Worm (Caenorhabditis elegans) whole organism, mixed stage, embryonic: ENCODE results near the gene C24D10.5.

Experiments used
- elt-1 ChIP-seq: sonication (generic microtip); optimal IDR thresholded peaks from 2 replicates; lab custom pipeline; 2017; ENCODE audit warnings: missing genetic modification characterization, mild to moderate bottlenecking, missing compliant biosample characterization, antibody characterized with exemption, moderate library complexity, borderline replicate concordance; ENCODE audit not compliant: insufficient read depth
- mep-1 ChIP-seq: fragments of 150-350 bp; optimal IDR thresholded peaks from 2 replicates; lab custom pipeline; 2017; ENCODE audit warnings: missing biosample characterization, missing genetic modification reagents, missing genetic modification characterization, inconsistent platforms
- nhr-76 ChIP-seq: sonication (generic microtip); optimal IDR thresholded peaks from 2 replicates; lab custom pipeline; 2017; ENCODE audit warnings: missing biosample characterization, missing genetic modification characterization
- unc-39 ChIP-seq: fragments of 150-350 bp; optimal IDR thresholded peaks from 2 replicates; lab custom pipeline; 2014; ENCODE audit warnings: missing biosample characterization, missing genetic modification characterization

ce11 chrIV:5101945-5102344, 47.9 kb upstream of the C24D10.5 start:
- TF ChIP-seq elt-1 (tag; lab: Kevin White, UChicago) (no peak), unc-39 (no peak), nhr-76 (tag; lab: Kevin White, UChicago) (no peak), mep-1 (tag; lab: Kevin White, UChicago) (no peak)
